Fruit fly (Drosophila melanogaster) Kc167 (cell line): ENCODE measurements around the gene Piezo.

Experiments
- h ChIP-seq: fragments of >200 bp; optimal IDR thresholded peaks from 3 replicates; lab custom pipeline; 2018; ENCODE audit warnings: missing external identifiers
- insv ChIP-seq: fragments of >200 bp; optimal IDR thresholded peaks from 3 replicates; lab custom pipeline; 2018; ENCODE audit warnings: missing external identifiers
- psq ChIP-seq: fragments of >200 bp; optimal IDR thresholded peaks from 2 replicates; lab custom pipeline; 2017; ENCODE audit warnings: missing external identifiers

dm6 chr2L:8163588-8164166 lies 804 bp downstream of the Piezo start:
- TF ChIP-seq psq (lab: Kevin White, UChicago) (no peak), h (lab: Kevin White, UChicago) (no peak), insv (no peak)
